Worm (Caenorhabditis elegans): ENCODE results near the gene lipl-5.

DNA sequence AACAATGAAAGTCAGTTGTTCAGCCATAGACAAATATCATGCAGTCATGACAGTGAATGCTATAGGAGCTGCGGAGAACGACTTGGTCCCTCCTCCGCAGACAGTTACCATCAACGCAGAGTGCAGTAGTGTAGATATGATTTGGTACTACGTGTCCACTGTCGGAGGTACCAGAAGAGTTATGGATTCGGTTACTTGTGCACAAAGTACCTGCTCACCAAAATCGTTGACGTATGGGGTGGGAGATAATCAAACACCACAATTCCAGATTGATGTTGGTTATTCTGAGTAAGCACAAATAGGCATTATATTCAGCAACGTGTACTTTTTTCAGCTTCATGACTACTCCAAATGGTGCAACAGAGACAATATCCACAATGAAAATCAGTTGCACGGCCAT is 47.4 kb downstream of the lipl-5 start:
- TF ChIP-seq unc-62 (GFP tag; optimal IDR thresholded peaks at IDR 0.05) (no peak), nhr-12 (tag; optimal IDR thresholded peaks at IDR 0.05) (no peak), hlh-17 (GFP tag; optimal IDR thresholded peaks at IDR 0.05; ENCODE audit: borderline replicate concordance) (no peak), lsy-2 (tag; optimal IDR thresholded peaks at IDR 0.05) (no peak), mef-2 (tag; optimal IDR thresholded peaks at IDR 0.05) (no peak), aly-2 (tag; optimal IDR thresholded peaks at IDR 0.05) (no peak), ces-1 (GFP tag; optimal IDR thresholded peaks at IDR 0.05) (no peak), C04F5.9 (tag; optimal IDR thresholded peaks at IDR 0.05) (no peak), lir-3 (tag; optimal IDR thresholded peaks at IDR 0.05; ENCODE audit: poor library complexity) (no peak), ceh-82 (tag; optimal IDR thresholded peaks at IDR 0.05) (no peak), hlh-4 (tag; optimal IDR thresholded peaks at IDR 0.05) (no peak), aha-1 (tag; optimal IDR thresholded peaks at IDR 0.05) (no peak)

Measured in whole organism, L1 larva.